Worm (Caenorhabditis elegans) whole organism, L3 larva: Measurements from ENCODE around the gene T26H5.8.

Source experiments
- R02D3.7 ChIP-seq: fragments of 150-350 bp; optimal IDR thresholded peaks from 2 replicates; lab custom pipeline; 2014; ENCODE audit warnings: missing biosample characterization, missing genetic modification characterization
- ZK546.5 ChIP-seq: sonication (generic microtip); optimal IDR thresholded peaks from 2 replicates; lab custom pipeline; 2017; ENCODE audit warnings: missing biosample characterization, missing genetic modification characterization
- aly-2 ChIP-seq: fragments of 150-350 bp; optimal IDR thresholded peaks from 2 replicates; lab custom pipeline; 2014; ENCODE audit warnings: missing biosample characterization, missing genetic modification characterization
- ama-1 ChIP-seq: fragments of 150-350 bp; optimal IDR thresholded peaks from 2 replicates; lab custom pipeline; 2018
- ceh-16 ChIP-seq: sonication (generic microtip); optimal IDR thresholded peaks from 2 replicates; lab custom pipeline; 2017; ENCODE audit warnings: missing biosample characterization, missing genetic modification characterization
- ceh-28 ChIP-seq: fragments of 150-350 bp; optimal IDR thresholded peaks from 2 replicates; lab custom pipeline; 2014; ENCODE audit warnings: missing biosample characterization, missing genetic modification reagents, missing genetic modification characterization
- ceh-82 ChIP-seq: fragments of 150-350 bp; optimal IDR thresholded peaks from 2 replicates; lab custom pipeline; 2014; ENCODE audit warnings: missing biosample characterization, missing genetic modification characterization
- egl-27 ChIP-seq: sonication (generic microtip); optimal IDR thresholded peaks from 4 replicates; lab custom pipeline; 2017; ENCODE audit warnings: missing biosample characterization, missing genetic modification reagents, missing genetic modification characterization
- egl-5 ChIP-seq: fragments of 150-350 bp; optimal IDR thresholded peaks from 2 replicates; lab custom pipeline; 2017; ENCODE audit warnings: missing biosample characterization, missing genetic modification reagents, missing genetic modification characterization, inconsistent platforms
- elt-1 ChIP-seq: fragments of 150-350 bp; optimal IDR thresholded peaks from 2 replicates; lab custom pipeline; 2014; ENCODE audit warnings: missing biosample characterization, missing genetic modification characterization
- elt-2 ChIP-seq: sonication (generic microtip); optimal IDR thresholded peaks from 2 replicates; lab custom pipeline; 2016; ENCODE audit warnings: missing genetic modification reagents, mild to moderate bottlenecking, missing genetic modification characterization, missing compliant biosample characterization
- elt-3 ChIP-seq, 3 experiments: fragments of 150-350 bp in 1 of 3; sonication (generic microtip) in 2 of 3; optimal IDR thresholded peaks; 2 replicates in 2 of 3; 4 replicates in 1 of 3; lab custom pipeline; 2014 to 2017; ENCODE audit warnings: missing biosample characterization in 3 of 3, missing genetic modification characterization in 3 of 3
- eor-1 ChIP-seq, 2 experiments: fragments of 150-350 bp; optimal IDR thresholded peaks; 2 replicates each; lab custom pipeline; 2014 to 2018; ENCODE audit warnings: missing biosample characterization in 2 of 2, missing genetic modification characterization in 2 of 2
- fkh-2 ChIP-seq: fragments of 150-350 bp; optimal IDR thresholded peaks from 2 replicates; lab custom pipeline; 2014; ENCODE audit warnings: missing biosample characterization, missing genetic modification reagents, missing genetic modification characterization
- fos-1 ChIP-seq: fragments of 150-350 bp; optimal IDR thresholded peaks from 2 replicates; lab custom pipeline; 2014; ENCODE audit warnings: missing biosample characterization, missing genetic modification characterization
- hmg-11 ChIP-seq: sonication (generic microtip); optimal IDR thresholded peaks from 2 replicates; lab custom pipeline; 2016; ENCODE audit warnings: missing genetic modification characterization, missing compliant biosample characterization
- jun-1 ChIP-seq: fragments of 150-350 bp; optimal IDR thresholded peaks from 2 replicates; lab custom pipeline; 2014; ENCODE audit warnings: missing biosample characterization, missing genetic modification reagents, missing genetic modification characterization
- lin-15B ChIP-seq: fragments of 150-350 bp; optimal IDR thresholded peaks from 2 replicates; lab custom pipeline; 2014; ENCODE audit warnings: missing biosample characterization, missing genetic modification characterization
- lin-39 ChIP-seq: fragments of 150-350 bp; optimal IDR thresholded peaks from 2 replicates; lab custom pipeline; 2018; ENCODE audit warnings: missing biosample characterization, missing genetic modification reagents, missing genetic modification characterization
- nhr-12 ChIP-seq: fragments of 150-350 bp; optimal IDR thresholded peaks from 2 replicates; lab custom pipeline; 2014; ENCODE audit warnings: missing biosample characterization, missing genetic modification characterization
- nhr-23 ChIP-seq: fragments of 150-350 bp; optimal IDR thresholded peaks from 2 replicates; lab custom pipeline; 2014; ENCODE audit warnings: missing biosample characterization, missing genetic modification reagents, missing genetic modification characterization
- nhr-25 ChIP-seq: sonication (generic microtip); optimal IDR thresholded peaks from 2 replicates; lab custom pipeline; 2017; ENCODE audit warnings: missing biosample characterization, missing genetic modification characterization
- nhr-28 ChIP-seq: fragments of 150-350 bp; optimal IDR thresholded peaks from 2 replicates; lab custom pipeline; 2014; ENCODE audit warnings: missing biosample characterization, missing genetic modification characterization
- nhr-43 ChIP-seq: sonication (generic microtip); optimal IDR thresholded peaks from 2 replicates; lab custom pipeline; 2016; ENCODE audit warnings: mild to moderate bottlenecking, missing genetic modification characterization, missing compliant biosample characterization; ENCODE audit not compliant: poor library complexity, severe bottlenecking
- nhr-67 ChIP-seq: fragments of 150-350 bp; optimal IDR thresholded peaks from 2 replicates; lab custom pipeline; 2014; ENCODE audit warnings: missing biosample characterization, missing genetic modification characterization
- nhr-76 ChIP-seq: fragments of 150-350 bp; sonication (generic microtip); optimal IDR thresholded peaks from 5 replicates; lab custom pipeline; 2014; ENCODE audit warnings: missing biosample characterization, missing genetic modification characterization
- nhr-77 ChIP-seq: fragments of 150-350 bp; optimal IDR thresholded peaks from 2 replicates; lab custom pipeline; 2014; ENCODE audit warnings: missing biosample characterization, missing genetic modification characterization
- pha-4 ChIP-seq: fragments of 150-350 bp; optimal IDR thresholded peaks from 2 replicates; lab custom pipeline; 2014; ENCODE audit warnings: missing biosample characterization, missing genetic modification reagents, missing genetic modification characterization
- pqm-1 ChIP-seq: fragments of 150-350 bp; optimal IDR thresholded peaks from 2 replicates; lab custom pipeline; 2017; ENCODE audit warnings: missing biosample characterization, missing genetic modification characterization, inconsistent platforms
- sea-2 ChIP-seq: fragments of 150-350 bp; sonication (generic microtip); optimal IDR thresholded peaks from 4 replicates; lab custom pipeline; 2014; ENCODE audit warnings: missing biosample characterization, missing genetic modification reagents, missing genetic modification characterization
- unc-39 ChIP-seq: sonication (generic microtip); optimal IDR thresholded peaks from 4 replicates; lab custom pipeline; 2017; ENCODE audit warnings: missing biosample characterization, missing genetic modification characterization
- unc-62 ChIP-seq: fragments of 150-350 bp; sonication (generic microtip); optimal IDR thresholded peaks from 4 replicates; lab custom pipeline; 2014; ENCODE audit warnings: missing biosample characterization, missing genetic modification reagents, missing genetic modification characterization
- ztf-11 ChIP-seq: fragments of 150-350 bp; optimal IDR thresholded peaks from 2 replicates; lab custom pipeline; 2014; ENCODE audit warnings: missing biosample characterization, missing genetic modification characterization

T26H5.8 gene

ce11 chrV:15397139-15397538 lies 35.4 kb downstream of the T26H5.8 start:
- no peak for TF ChIP-seq ama-1 (lab: Kevin White, UChicago)
- TF ChIP-seq unc-62 (GFP tag; lab: Kevin White, UChicago) = no peak
- TF ChIP-seq eor-1 (tag; optimal IDR thresholded peaks at IDR 0.05; lab: Kevin White, UChicago) = no peak
- TF ChIP-seq nhr-23 = no peak
- no peak for TF ChIP-seq egl-5 (tag; lab: Kevin White, UChicago)
- no peak for TF ChIP-seq fkh-2
- TF ChIP-seq jun-1 (tag; lab: Kevin White, UChicago) = no peak
- TF ChIP-seq lin-39 (tag; lab: Kevin White, UChicago) = no peak
- TF ChIP-seq elt-2 (tag; lab: Kevin White, UChicago) = no peak
- TF ChIP-seq elt-1 (tag; lab: Kevin White, UChicago) = no peak
- TF ChIP-seq, all 47 proteins: peak for 0

ce11 chrV:15395347-15395746 lies 37.2 kb downstream of the T26H5.8 start, which contains the start of gene cyb-3:
cyb-3 (plus strand) TSS chrV:15395696.
- TF ChIP-seq pqm-1 (tag; lab: Kevin White, UChicago) = no peak
- no peak for TF ChIP-seq sea-2 (GFP tag; lab: Kevin White, UChicago)
- TF ChIP-seq jun-1 (tag; lab: Kevin White, UChicago) = no peak
- TF ChIP-seq ceh-16 = no peak
- no peak for TF ChIP-seq nhr-25 (tag; lab: Kevin White, UChicago)
- TF ChIP-seq ama-1 (lab: Kevin White, UChicago) = no peak
- TF ChIP-seq hmg-11 (tag; lab: Kevin White, UChicago) = no peak
- no peak for TF ChIP-seq nhr-43 (tag; lab: Kevin White, UChicago)
- no peak for TF ChIP-seq nhr-28 (tag; lab: Kevin White, UChicago)
- TF ChIP-seq nhr-67 = no peak
- no peak for TF ChIP-seq elt-3 (tag; optimal IDR thresholded peaks at IDR 0.05; lab: Kevin White, UChicago)
- TF ChIP-seq unc-62 (GFP tag; lab: Kevin White, UChicago) = no peak
- TF ChIP-seq R02D3.7 (tag; lab: Kevin White, UChicago) = no peak

ce11 chrV:15394906-15395305 lies 37.6 kb downstream of the T26H5.8 start, which contains the start of gene T06E6.1:
T06E6.1 (minus strand) TSS chrV:15394961.
- TF ChIP-seq ztf-11 (no peak), eor-1 (tag; optimal IDR thresholded peaks at IDR 0.05; lab: Kevin White, UChicago) (no peak), pha-4 (tag; lab: Kevin White, UChicago) (peak; percentile 6), ZK546.5 (no peak), fkh-2 (no peak), ceh-82 (tag; lab: Kevin White, UChicago) (no peak), elt-2 (tag; lab: Kevin White, UChicago) (peak; percentile 4), egl-27 (tag; lab: Kevin White, UChicago) (no peak), nhr-67 (no peak), lin-15B (tag; lab: Kevin White, UChicago) (peak; percentile 41), nhr-77 (no peak), nhr-12 (tag; lab: Kevin White, UChicago) (no peak), unc-39 (tag; lab: Kevin White, UChicago) (no peak)
- TF ChIP-seq, all 47 proteins: peak for 3

- TF ChIP-seq ama-1 (lab: Kevin White, UChicago) = no peak
- no peak for TF ChIP-seq unc-39 (tag; lab: Kevin White, UChicago)
- no peak for TF ChIP-seq fkh-2
- no peak for TF ChIP-seq aly-2 (tag; lab: Kevin White, UChicago)
These were observed 40.5 kb downstream of the T26H5.8 start for ce11 chrV:15392064-15392463.

ce11 chrV:15388820-15389384 lies 43.6 kb downstream of the T26H5.8 start, which contains the start of gene srh-170:
srh-170 (minus strand) TSS chrV:15388870.
- TF ChIP-seq ama-1 (lab: Kevin White, UChicago) (no peak), ceh-28 (tag; lab: Kevin White, UChicago) (no peak), fos-1 (no peak), hmg-11 (tag; lab: Kevin White, UChicago) (no peak), nhr-12 (tag; lab: Kevin White, UChicago) (no peak), elt-2 (tag; lab: Kevin White, UChicago) (no peak), nhr-76 (tag; lab: Kevin White, UChicago) (no peak)
